Fruit fly (Drosophila melanogaster) whole organism, embryonic: Measurements from ENCODE around the gene CG14219.

Source experiments
- Adf1 ChIP-seq: fragments of 200-800 bp; sonication (Bioruptor generic); IDR thresholded peaks from 2 replicates; pipeline ENCODE4 v1.3.6; 2022; ENCODE audit warnings: missing biosample characterization, missing genetic modification characterization
- CG10431 ChIP-seq: fragments of 200-800 bp; sonication (Bioruptor generic); optimal IDR thresholded peaks from 3 replicates; lab custom pipeline; 2018; ENCODE audit warnings: missing biosample characterization, mild to moderate bottlenecking, missing genetic modification characterization
- CG10565 ChIP-seq: fragments of 200-800 bp; sonication (Bioruptor generic); optimal IDR thresholded peaks from 3 replicates; lab custom pipeline; 2016; ENCODE audit warnings: missing biosample characterization, mild to moderate bottlenecking, missing genetic modification characterization
- CG10654 ChIP-seq: fragments of 200-800 bp; sonication (Bioruptor generic); optimal IDR thresholded peaks from 2 replicates; lab custom pipeline; 2016; ENCODE audit warnings: missing biosample characterization, missing genetic modification characterization
- CG11085 ChIP-seq: fragments of 200-800 bp; sonication (Bioruptor generic); IDR thresholded peaks from 2 replicates; pipeline ENCODE4 v1.3.6; 2022; ENCODE audit warnings: missing biosample characterization, missing genetic modification characterization
- CG13123 ChIP-seq: fragments of 200-800 bp; sonication (Bioruptor generic); optimal IDR thresholded peaks from 2 replicates; lab custom pipeline; 2016; ENCODE audit warnings: missing biosample characterization, missing genetic modification characterization
- CG13287 ChIP-seq: fragments of 200-800 bp; sonication (Bioruptor generic); IDR thresholded peaks from 2 replicates; pipeline ENCODE4 v1.3.6; 2022; ENCODE audit warnings: missing biosample characterization, missing genetic modification characterization; ENCODE audit not compliant: partially characterized antibody
- CG14441 ChIP-seq: fragments of 200-800 bp; sonication (Bioruptor generic); IDR thresholded peaks from 2 replicates; pipeline ENCODE4 v1.3.6; 2022; ENCODE audit warnings: missing biosample characterization, missing genetic modification characterization
- CG14965 ChIP-seq: fragments of 200-800 bp; sonication (Bioruptor generic); optimal IDR thresholded peaks from 2 replicates; lab custom pipeline; 2016; ENCODE audit warnings: missing biosample characterization, missing genetic modification characterization, borderline replicate concordance
- CG15073 ChIP-seq: fragments of 200-800 bp; sonication (Bioruptor generic); optimal IDR thresholded peaks from 2 replicates; lab custom pipeline; 2016; ENCODE audit warnings: missing biosample characterization, missing genetic modification characterization
- CG15696 ChIP-seq: fragments of 200-800 bp; sonication (Bioruptor generic); optimal IDR thresholded peaks from 2 replicates; lab custom pipeline; 2019; ENCODE audit warnings: missing biosample characterization, mild to moderate bottlenecking, missing genetic modification characterization, moderate library complexity
- CG16815 ChIP-seq: fragments of 200-800 bp; sonication (Bioruptor generic); optimal IDR thresholded peaks from 3 replicates; lab custom pipeline; 2017; ENCODE audit warnings: missing biosample characterization, mild to moderate bottlenecking, missing genetic modification characterization
- CG17328 ChIP-seq: fragments of 200-800 bp; sonication (Bioruptor generic); IDR thresholded peaks from 2 replicates; pipeline ENCODE4 v1.3.6; 2022; ENCODE audit warnings: missing biosample characterization, missing genetic modification characterization
- CG18262 ChIP-seq: fragments of 200-800 bp; optimal IDR thresholded peaks from 3 replicates; lab custom pipeline; 2019; ENCODE audit warnings: missing biosample characterization, mild to moderate bottlenecking, missing genetic modification characterization, moderate library complexity
- CG18764 ChIP-seq: fragments of 200-800 bp; sonication (Bioruptor generic); optimal IDR thresholded peaks from 3 replicates; lab custom pipeline; 2016; ENCODE audit warnings: missing biosample characterization, missing genetic modification characterization
- CG30403 ChIP-seq: fragments of 200-800 bp; sonication (Bioruptor generic); optimal IDR thresholded peaks from 3 replicates; lab custom pipeline; 2016; ENCODE audit warnings: missing biosample characterization, missing genetic modification characterization
- CG4730 ChIP-seq: fragments of 200-800 bp; sonication (Bioruptor generic); IDR thresholded peaks from 2 replicates; pipeline ENCODE4 v1.3.6; 2022; ENCODE audit warnings: missing biosample characterization, missing genetic modification characterization
- CG6272 ChIP-seq: fragments of 200-800 bp; sonication (Bioruptor generic); IDR thresholded peaks from 2 replicates; pipeline ENCODE4 v1.3.6; 2022; ENCODE audit warnings: missing biosample characterization, missing genetic modification characterization
- CG6813 ChIP-seq: fragments of 200-800 bp; sonication (Bioruptor generic); optimal IDR thresholded peaks from 2 replicates; lab custom pipeline; 2017; ENCODE audit warnings: missing biosample characterization, missing genetic modification characterization, mild to moderate bottlenecking, moderate library complexity, missing genetic modification reagents
- CG7963 ChIP-seq: fragments of 200-800 bp; sonication (Bioruptor generic); IDR thresholded peaks from 3 replicates; pipeline ENCODE4 v1.3.6; 2022; ENCODE audit warnings: missing biosample characterization, missing genetic modification characterization; ENCODE audit not compliant: partially characterized antibody
- CG8359 ChIP-seq: fragments of 200-800 bp; sonication (Bioruptor generic); optimal IDR thresholded peaks from 2 replicates; lab custom pipeline; 2017; ENCODE audit warnings: missing biosample characterization, mild to moderate bottlenecking, missing genetic modification characterization, borderline replicate concordance
- CG9932 ChIP-seq: fragments of 200-800 bp; sonication (Bioruptor generic); IDR thresholded peaks from 2 replicates; pipeline ENCODE4 v1.3.6; 2022; ENCODE audit warnings: missing biosample characterization, missing genetic modification characterization
- CoRest ChIP-seq: fragments of 200-800 bp; sonication (Bioruptor generic); optimal IDR thresholded peaks from 3 replicates; lab custom pipeline; 2018; ENCODE audit warnings: missing biosample characterization, mild to moderate bottlenecking, missing genetic modification characterization, moderate library complexity
- Dbx ChIP-seq: fragments of 200-800 bp; sonication (Bioruptor generic); IDR thresholded peaks from 3 replicates; pipeline ENCODE4 v1.3.6; 2022; ENCODE audit warnings: missing biosample characterization, missing genetic modification characterization
- E2f2 ChIP-seq: fragments of 200-800 bp; sonication (Bioruptor generic); IDR thresholded peaks from 2 replicates; pipeline ENCODE4 v1.3.6; 2022; ENCODE audit warnings: missing biosample characterization, missing genetic modification characterization
- Ets97D ChIP-seq: fragments of 200-800 bp; sonication (Bioruptor generic); optimal IDR thresholded peaks from 3 replicates; lab custom pipeline; 2016; ENCODE audit warnings: missing biosample characterization, missing genetic modification characterization
- HmgD ChIP-seq: fragments of 200-800 bp; sonication (Bioruptor generic); optimal IDR thresholded peaks from 3 replicates; lab custom pipeline; 2016; ENCODE audit warnings: missing biosample characterization, missing genetic modification characterization
- NFAT ChIP-seq: fragments of 200-800 bp; sonication (Bioruptor generic); IDR thresholded peaks from 2 replicates; pipeline ENCODE4 v1.3.6; 2022; ENCODE audit warnings: missing biosample characterization, missing genetic modification characterization
- Nf-YC ChIP-seq: fragments of 200-800 bp; optimal IDR thresholded peaks from 3 replicates; lab custom pipeline; 2019; ENCODE audit warnings: missing biosample characterization, mild to moderate bottlenecking, missing genetic modification characterization, moderate library complexity
- Oli ChIP-seq: fragments of 200-800 bp; sonication (Bioruptor generic); optimal IDR thresholded peaks from 2 replicates; lab custom pipeline; 2018; ENCODE audit warnings: missing biosample characterization, mild to moderate bottlenecking, missing genetic modification characterization, moderate library complexity
- aop ChIP-seq: fragments of 200-800 bp; sonication (Bioruptor generic); IDR thresholded peaks from 2 replicates; pipeline ENCODE4 v1.3.6; 2022; ENCODE audit warnings: missing biosample characterization, missing genetic modification characterization
- az2 ChIP-seq: fragments of 200-800 bp; sonication (Bioruptor generic); optimal IDR thresholded peaks from 3 replicates; lab custom pipeline; 2016; ENCODE audit warnings: missing biosample characterization, missing genetic modification characterization
- br ChIP-seq: fragments of >200 bp; optimal IDR thresholded peaks from 2 replicates; lab custom pipeline; 2017
- chinmo ChIP-seq: fragments of 200-800 bp; sonication (Bioruptor generic); IDR thresholded peaks from 4 replicates; pipeline ENCODE4 v1.3.6; 2022; ENCODE audit warnings: missing biosample characterization, missing genetic modification characterization; ENCODE audit not compliant: partially characterized antibody
- dmrt99B ChIP-seq: fragments of 200-800 bp; sonication (Bioruptor generic); optimal IDR thresholded peaks from 2 replicates; lab custom pipeline; 2018; ENCODE audit warnings: missing biosample characterization, mild to moderate bottlenecking, missing genetic modification characterization, moderate library complexity
- fd64A ChIP-seq: fragments of 200-800 bp; sonication (Bioruptor generic); optimal IDR thresholded peaks from 3 replicates; lab custom pipeline; 2018; ENCODE audit warnings: missing biosample characterization, mild to moderate bottlenecking, missing genetic modification characterization
- gfzf ChIP-seq: fragments of 200-800 bp; sonication (Bioruptor generic); optimal IDR thresholded peaks from 2 replicates; lab custom pipeline; 2016; ENCODE audit warnings: missing biosample characterization, mild to moderate bottlenecking, missing genetic modification characterization, moderate library complexity
- hth ChIP-seq: fragments of >200 bp; optimal IDR thresholded peaks from 2 replicates; lab custom pipeline; 2017; ENCODE audit warnings: inconsistent platforms
- insv ChIP-seq, 2 experiments: fragments of 200-800 bp; sonication (Bioruptor generic); optimal IDR thresholded peaks; 3 replicates each; lab custom pipeline; 2016 to 2018; ENCODE audit warnings: missing biosample characterization in 2 of 2, missing genetic modification characterization in 2 of 2
- inv ChIP-seq: fragments of 200-800 bp; sonication (Bioruptor generic); IDR thresholded peaks from 2 replicates; pipeline ENCODE4 v1.3.6; 2022; ENCODE audit warnings: missing biosample characterization, missing genetic modification characterization; ENCODE audit not compliant: partially characterized antibody
- jigr1 ChIP-seq: fragments of 200-800 bp; sonication (Bioruptor generic); IDR thresholded peaks from 3 replicates; pipeline ENCODE4 v1.3.6; 2022; ENCODE audit warnings: missing biosample characterization, missing genetic modification characterization
- jing ChIP-seq: fragments of 200-800 bp; sonication (Bioruptor generic); optimal IDR thresholded peaks from 2 replicates; lab custom pipeline; 2018; ENCODE audit warnings: missing biosample characterization, mild to moderate bottlenecking, missing genetic modification characterization
- kay ChIP-seq: fragments of 200-800 bp; sonication (Bioruptor generic); optimal IDR thresholded peaks from 2 replicates; lab custom pipeline; 2016; ENCODE audit warnings: missing biosample characterization, missing genetic modification characterization
- klu ChIP-seq: fragments of 200-800 bp; sonication (Bioruptor generic); IDR thresholded peaks from 2 replicates; pipeline ENCODE4 v1.3.6; 2022; ENCODE audit warnings: missing biosample characterization, missing genetic modification characterization
- nau ChIP-seq: fragments of 200-800 bp; sonication (Bioruptor generic); optimal IDR thresholded peaks from 3 replicates; lab custom pipeline; 2017; ENCODE audit warnings: missing biosample characterization, mild to moderate bottlenecking, missing genetic modification characterization, missing genetic modification reagents
- org-1 ChIP-seq: fragments of 200-800 bp; sonication (Bioruptor generic); optimal IDR thresholded peaks from 2 replicates; lab custom pipeline; 2017; ENCODE audit warnings: missing biosample characterization, missing genetic modification characterization
- repo ChIP-seq: fragments of 200-800 bp; sonication (Bioruptor generic); optimal IDR thresholded peaks from 2 replicates; lab custom pipeline; 2016; ENCODE audit warnings: missing biosample characterization, missing genetic modification characterization
- ro ChIP-seq: fragments of 200-800 bp; sonication (Bioruptor generic); IDR thresholded peaks from 2 replicates; pipeline ENCODE4 v1.3.6; 2022; ENCODE audit warnings: missing biosample characterization, missing genetic modification characterization
- row ChIP-seq: fragments of 200-800 bp; sonication (Bioruptor generic); IDR thresholded peaks from 3 replicates; pipeline ENCODE4 v1.3.6; 2022; ENCODE audit warnings: missing biosample characterization, missing genetic modification characterization
- sd ChIP-seq: fragments of 200-800 bp; sonication (Bioruptor generic); optimal IDR thresholded peaks from 3 replicates; lab custom pipeline; 2018; ENCODE audit warnings: missing biosample characterization, mild to moderate bottlenecking, missing genetic modification characterization, moderate library complexity
- sens ChIP-seq: fragments of 200-800 bp; sonication (Bioruptor generic); peaks from one replicate; lab custom pipeline; 2016; ENCODE audit warnings: missing biosample characterization, missing genetic modification characterization
- vfl ChIP-seq: fragments of 200-800 bp; sonication (Bioruptor generic); optimal IDR thresholded peaks from 2 replicates; lab custom pipeline; 2016; ENCODE audit warnings: missing biosample characterization, missing genetic modification characterization

CG14219 gene

dm6 chrX:19601644-19602043 is 11.7 kb upstream of the CG14219 start, which contains the start of gene CG14220 (continued):
- TF ChIP-seq chinmo (peak; percentile 93), CG9932 (GFP tag; lab: Robert Waterston, UW) (peak; percentile 47; the same call in 1 of the 2 replicates), Ets97D (GFP tag; lab: Kevin White, UChicago) (peak; percentile 90), CG10654 (no peak), CG10431 (GFP tag; lab: Kevin White, UChicago) (no peak), inv (peak; percentile 87), CG11085 (GFP tag; lab: Robert Waterston, UW) (no peak), jing (GFP tag; lab: Kevin White, UChicago) (no peak), row (GFP tag; lab: Robert Waterston, UW) (peak; percentile 39; the same call in 1 of the 3 replicates), CG13123 (no peak), hth (lab: Kevin White, UChicago) (no peak), insv (GFP tag; optimal IDR thresholded peaks at IDR 0.05; lab: Kevin White, UChicago) (peak in 1 of 2 experiments; percentile 15), kay (no peak), jigr1 (GFP tag; lab: Robert Waterston, UW) (no peak), CG15696 (tag; lab: Kevin White, UChicago) (no peak), gfzf (GFP tag; lab: Kevin White, UChicago) (peak; percentile 0), CoRest (tag; lab: Kevin White, UChicago) (peak; percentile 17), CG18262 (tag; lab: Kevin White, UChicago) (peak; percentile 7), CG6813 (GFP tag; lab: Kevin White, UChicago) (no peak), CG14441 (GFP tag; lab: Robert Waterston, UW) (no peak), org-1 (GFP tag; lab: Kevin White, UChicago) (no peak), sens (GFP tag; lab: Kevin White, UChicago) (peak; percentile 70), dmrt99B (tag; lab: Kevin White, UChicago) (no peak), Oli (tag; lab: Kevin White, UChicago) (no peak), NFAT (GFP tag; lab: Robert Waterston, UW) (no peak), vfl (no peak), CG16815 (no peak), CG8359 (GFP tag; lab: Kevin White, UChicago) (no peak), HmgD (GFP tag; lab: Kevin White, UChicago) (no peak), CG30403 (GFP tag; lab: Kevin White, UChicago) (no peak), CG6272 (GFP tag; lab: Robert Waterston, UW) (no peak), Nf-YC (tag; lab: Kevin White, UChicago) (peak; percentile 16), E2f2 (GFP tag; lab: Robert Waterston, UW) (peak; percentile 92), CG14965 (GFP tag; lab: Kevin White, UChicago) (no peak), aop (no peak), klu (GFP tag; lab: Robert Waterston, UW) (no peak), az2 (no peak), CG15073 (GFP tag; lab: Kevin White, UChicago) (no peak), CG4730 (GFP tag; lab: Robert Waterston, UW) (no peak), CG18764 (GFP tag; lab: Kevin White, UChicago) (no peak), CG17328 (GFP tag; lab: Robert Waterston, UW) (no peak), br (lab: Kevin White, UChicago) (no peak), repo (GFP tag; lab: Kevin White, UChicago) (no peak), sd (tag; lab: Kevin White, UChicago) (no peak), CG10565 (GFP tag; lab: Kevin White, UChicago) (no peak), ro (GFP tag; lab: Robert Waterston, UW) (no peak), Adf1 (GFP tag; lab: Robert Waterston, UW) (no peak), CG7963 (GFP tag; lab: Robert Waterston, UW) (peak; percentile 94), CG13287 (GFP tag; lab: Robert Waterston, UW) (peak; percentile 93), Dbx (GFP tag; lab: Robert Waterston, UW) (no peak), fd64A (GFP tag; lab: Kevin White, UChicago) (no peak), nau (no peak)
